Fruit fly (Drosophila melanogaster) whole organism, wandering third instar larva: ENCODE measurements around the gene CG14856.

Experiments
- GATAd ChIP-seq: sonication (Bioruptor generic); optimal IDR thresholded peaks from 2 replicates; lab custom pipeline; 2016; ENCODE audit warnings: missing biosample characterization, missing genetic modification characterization
- Myc ChIP-seq: fragments of >200 bp; optimal IDR thresholded peaks from 2 replicates; lab custom pipeline; 2017
- sv ChIP-seq: fragments of 200-800 bp; sonication (Bioruptor generic); optimal IDR thresholded peaks from 3 replicates; lab custom pipeline; 2016; ENCODE audit warnings: missing biosample characterization, missing genetic modification characterization

DNA sequence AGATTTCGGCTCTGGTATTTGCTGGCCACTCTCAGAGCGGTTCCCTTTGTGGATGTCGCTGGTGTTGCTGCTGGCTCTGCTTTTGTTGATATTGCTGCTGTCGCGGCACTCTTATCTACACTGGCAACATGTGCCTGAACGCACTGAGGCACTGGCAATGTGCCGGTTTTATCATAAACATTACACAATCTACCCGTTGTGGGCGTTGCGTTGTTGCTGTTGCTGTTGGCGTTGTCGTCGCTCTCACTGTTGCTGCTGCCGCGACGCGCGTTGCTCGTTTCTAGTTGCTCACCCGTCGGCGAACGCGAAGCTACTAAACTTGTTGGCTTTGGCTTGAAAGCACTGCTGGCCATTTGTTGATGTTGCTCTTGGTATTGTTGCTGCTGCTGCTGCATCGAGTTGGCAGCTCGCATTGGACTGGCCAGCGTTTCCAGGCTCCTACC is 20.9 kb downstream of the CG14856 start:
- TF ChIP-seq sv (GFP tag; lab: Kevin White, UChicago) = no peak
- no peak for TF ChIP-seq Myc (lab: Kevin White, UChicago)
- no peak for TF ChIP-seq GATAd (GFP tag; lab: Kevin White, UChicago)
